Fruit fly (Drosophila melanogaster) whole organism, embryonic: Measurements from ENCODE around the gene Fit2.
A peak's percentile ranks its signal among the peaks of the same experiment; 100 is the strongest.

Experiments
- ATbp ChIP-seq: fragments of 200-800 bp; sonication (Bioruptor generic); optimal IDR thresholded peaks from 2 replicates; lab custom pipeline; 2017; ENCODE audit warnings: missing biosample characterization, mild to moderate bottlenecking, missing genetic modification characterization, missing genetic modification reagents
- B-H2 ChIP-seq: fragments of 200-800 bp; sonication (Bioruptor generic); optimal IDR thresholded peaks from 2 replicates; lab custom pipeline; 2018; ENCODE audit warnings: missing biosample characterization, mild to moderate bottlenecking, missing genetic modification characterization
- CG10274 ChIP-seq: fragments of 200-800 bp; sonication (Bioruptor generic); optimal IDR thresholded peaks from 3 replicates; lab custom pipeline; 2017; ENCODE audit warnings: missing biosample characterization, mild to moderate bottlenecking, missing genetic modification characterization
- CG10366 ChIP-seq: fragments of 200-800 bp; sonication (Bioruptor generic); IDR thresholded peaks from 2 replicates; pipeline ENCODE4 v1.3.6; 2022; ENCODE audit warnings: missing biosample characterization, missing genetic modification characterization
- CG10654 ChIP-seq: fragments of 200-800 bp; sonication (Bioruptor generic); optimal IDR thresholded peaks from 2 replicates; lab custom pipeline; 2016; ENCODE audit warnings: missing biosample characterization, missing genetic modification characterization
- CG11085 ChIP-seq: fragments of 200-800 bp; sonication (Bioruptor generic); IDR thresholded peaks from 2 replicates; pipeline ENCODE4 v1.3.6; 2022; ENCODE audit warnings: missing biosample characterization, missing genetic modification characterization
- CG11695 ChIP-seq: fragments of 200-800 bp; sonication (Bioruptor generic); IDR thresholded peaks from 3 replicates; pipeline ENCODE4 v1.3.6; 2022; ENCODE audit warnings: missing biosample characterization, missing genetic modification characterization
- CG12155 ChIP-seq: fragments of 200-800 bp; sonication (Bioruptor generic); optimal IDR thresholded peaks from 3 replicates; lab custom pipeline; 2016; ENCODE audit warnings: missing biosample characterization, missing genetic modification characterization
- CG14050 ChIP-seq: fragments of 200-800 bp; sonication (Bioruptor generic); IDR thresholded peaks from 3 replicates; pipeline ENCODE4 v1.3.6; 2022; ENCODE audit warnings: missing biosample characterization, missing genetic modification characterization
- CG15696 ChIP-seq: fragments of 200-800 bp; sonication (Bioruptor generic); optimal IDR thresholded peaks from 2 replicates; lab custom pipeline; 2019; ENCODE audit warnings: missing biosample characterization, mild to moderate bottlenecking, missing genetic modification characterization, moderate library complexity
- CG18599 ChIP-seq: fragments of 200-800 bp; sonication (Bioruptor generic); optimal IDR thresholded peaks from 3 replicates; lab custom pipeline; 2017; ENCODE audit warnings: missing biosample characterization, missing genetic modification characterization, mild to moderate bottlenecking, moderate library complexity, missing genetic modification reagents
- CG2129 ChIP-seq: fragments of 200-800 bp; sonication (Bioruptor generic); IDR thresholded peaks from 2 replicates; pipeline ENCODE4 v1.3.6; 2022; ENCODE audit warnings: missing biosample characterization, missing genetic modification characterization; ENCODE audit not compliant: partially characterized antibody
- CG32532 ChIP-seq: fragments of 200-800 bp; sonication (Bioruptor generic); IDR thresholded peaks from 2 replicates; pipeline ENCODE4 v1.3.6; 2022; ENCODE audit warnings: missing biosample characterization, missing genetic modification characterization
- CG32772 ChIP-seq: fragments of 200-800 bp; sonication (Bioruptor generic); IDR thresholded peaks from 2 replicates; pipeline ENCODE4 v1.3.6; 2022; ENCODE audit warnings: missing biosample characterization, missing genetic modification characterization
- CG4617 ChIP-seq: fragments of 200-800 bp; sonication (Bioruptor generic); optimal IDR thresholded peaks from 3 replicates; lab custom pipeline; 2016; ENCODE audit warnings: missing biosample characterization, missing genetic modification characterization, borderline replicate concordance
- CG6813 ChIP-seq: fragments of 200-800 bp; sonication (Bioruptor generic); optimal IDR thresholded peaks from 2 replicates; lab custom pipeline; 2017; ENCODE audit warnings: missing biosample characterization, missing genetic modification characterization, mild to moderate bottlenecking, moderate library complexity, missing genetic modification reagents
- CG7556 ChIP-seq: fragments of 200-800 bp; sonication (Bioruptor generic); optimal IDR thresholded peaks from 2 replicates; lab custom pipeline; 2017; ENCODE audit warnings: missing biosample characterization, mild to moderate bottlenecking, missing genetic modification characterization
- CG7928 ChIP-seq: fragments of 200-800 bp; sonication (Bioruptor generic); optimal IDR thresholded peaks from 2 replicates; lab custom pipeline; 2017; ENCODE audit warnings: missing biosample characterization, mild to moderate bottlenecking, missing genetic modification characterization
- CG7963 ChIP-seq: fragments of 200-800 bp; sonication (Bioruptor generic); IDR thresholded peaks from 3 replicates; pipeline ENCODE4 v1.3.6; 2022; ENCODE audit warnings: missing biosample characterization, missing genetic modification characterization; ENCODE audit not compliant: partially characterized antibody
- CG8944 ChIP-seq: fragments of 200-800 bp; sonication (Bioruptor generic); optimal IDR thresholded peaks from 3 replicates; lab custom pipeline; 2016; ENCODE audit warnings: missing biosample characterization, missing genetic modification characterization
- CG9609 ChIP-seq: fragments of 200-800 bp; sonication (Bioruptor generic); optimal IDR thresholded peaks from 3 replicates; lab custom pipeline; 2016; ENCODE audit warnings: missing biosample characterization, missing genetic modification characterization
- CTCF ChIP-seq: fragments of 200-800 bp; sonication (Bioruptor generic); optimal IDR thresholded peaks from 2 replicates; lab custom pipeline; 2017; ENCODE audit warnings: missing biosample characterization, mild to moderate bottlenecking, missing genetic modification characterization, moderate library complexity
- D ChIP-seq, 2 experiments: fragments of 200-800 bp in 1 of 2; fragments of >200 bp in 1 of 2; sonication (Bioruptor generic) in 1 of 2; optimal IDR thresholded peaks; 2 replicates in 1 of 2; 3 replicates in 1 of 2; lab custom pipeline; 2017; ENCODE audit warnings: mild to moderate bottlenecking in 1 of 2, missing biosample characterization in 1 of 2, missing genetic modification characterization in 1 of 2, missing genetic modification reagents in 1 of 2
- Deaf1 ChIP-seq: fragments of 200-800 bp; optimal IDR thresholded peaks from 3 replicates; lab custom pipeline; 2019; ENCODE audit warnings: missing biosample characterization, mild to moderate bottlenecking, missing genetic modification characterization, moderate library complexity
- Hey ChIP-seq: fragments of 200-800 bp; sonication (Bioruptor generic); optimal IDR thresholded peaks from 3 replicates; lab custom pipeline; 2018; ENCODE audit warnings: missing biosample characterization, mild to moderate bottlenecking, missing genetic modification characterization
- Hmx ChIP-seq: fragments of 200-800 bp; sonication (Bioruptor generic); optimal IDR thresholded peaks from 2 replicates; lab custom pipeline; 2016; ENCODE audit warnings: missing biosample characterization, missing genetic modification characterization
- Jarid2 ChIP-seq: fragments of 200-800 bp; sonication (Bioruptor generic); optimal IDR thresholded peaks from 3 replicates; lab custom pipeline; 2017; ENCODE audit warnings: mild to moderate bottlenecking, missing biosample characterization, missing genetic modification reagents, missing genetic modification characterization
- NK7.1 ChIP-seq: fragments of 200-800 bp; sonication (Bioruptor generic); optimal IDR thresholded peaks from 3 replicates; lab custom pipeline; 2016; ENCODE audit warnings: missing biosample characterization, missing genetic modification characterization
- Nf-YA ChIP-seq: fragments of 200-800 bp; sonication (Bioruptor generic); IDR thresholded peaks from 2 replicates; pipeline ENCODE4 v1.3.6; 2022; ENCODE audit warnings: missing biosample characterization, missing genetic modification characterization
- Oaz ChIP-seq: fragments of 200-800 bp; sonication (Bioruptor generic); IDR thresholded peaks from 2 replicates; pipeline ENCODE4 v1.3.6; 2022; ENCODE audit warnings: missing biosample characterization, missing genetic modification characterization
- PHDP ChIP-seq: fragments of 200-800 bp; sonication (Bioruptor generic); optimal IDR thresholded peaks from 3 replicates; lab custom pipeline; 2018; ENCODE audit warnings: missing biosample characterization, mild to moderate bottlenecking, missing genetic modification characterization, moderate library complexity
- Pdp1 ChIP-seq, 2 experiments: fragments of 200-800 bp; sonication (Bioruptor generic); optimal IDR thresholded peaks; 3 replicates each; lab custom pipeline; 2016; ENCODE audit warnings: missing biosample characterization in 2 of 2, missing genetic modification characterization in 2 of 2, mild to moderate bottlenecking in 1 of 2, moderate library complexity in 1 of 2
- Six4 ChIP-seq: fragments of 200-800 bp; sonication (Bioruptor generic); optimal IDR thresholded peaks from 2 replicates; lab custom pipeline; 2016; ENCODE audit warnings: missing biosample characterization, missing genetic modification characterization
- Ssrp ChIP-seq: fragments of 200-800 bp; sonication (Bioruptor generic); optimal IDR thresholded peaks from 2 replicates; lab custom pipeline; 2018; ENCODE audit warnings: missing biosample characterization, mild to moderate bottlenecking, missing genetic modification characterization, moderate library complexity
- Taf1 ChIP-seq: fragments of 200-800 bp; sonication (Bioruptor generic); IDR thresholded peaks from 2 replicates; pipeline ENCODE4 v1.3.6; 2022; ENCODE audit warnings: missing biosample characterization, missing genetic modification characterization
- bcd ChIP-seq: fragments of 200-800 bp; sonication (Bioruptor generic); optimal IDR thresholded peaks from 2 replicates; lab custom pipeline; 2017; ENCODE audit warnings: missing biosample characterization, mild to moderate bottlenecking, missing genetic modification characterization
- bigmax ChIP-seq: fragments of 200-800 bp; sonication (Bioruptor generic); optimal IDR thresholded peaks from 2 replicates; lab custom pipeline; 2018; ENCODE audit warnings: missing biosample characterization, mild to moderate bottlenecking, missing genetic modification characterization
- cad ChIP-seq: fragments of >200 bp; optimal IDR thresholded peaks from 2 replicates; lab custom pipeline; 2017; ENCODE audit warnings: missing biosample characterization, missing genetic modification characterization
- crc ChIP-seq: fragments of 200-800 bp; sonication (Bioruptor generic); optimal IDR thresholded peaks from 2 replicates; lab custom pipeline; 2016; ENCODE audit warnings: missing biosample characterization, missing genetic modification characterization
- dysf ChIP-seq: fragments of 200-800 bp; sonication (Bioruptor generic); IDR thresholded peaks from 3 replicates; pipeline ENCODE4 v1.3.6; 2022; ENCODE audit warnings: missing biosample characterization, missing genetic modification characterization
- en ChIP-seq: fragments of 200-800 bp; sonication (Bioruptor generic); optimal IDR thresholded peaks from 2 replicates; lab custom pipeline; 2016; ENCODE audit warnings: missing biosample characterization, missing genetic modification characterization
- fru ChIP-seq: fragments of >200 bp; optimal IDR thresholded peaks from 2 replicates; lab custom pipeline; 2017
- gsb-n ChIP-seq: fragments of 200-800 bp; sonication (Bioruptor generic); optimal IDR thresholded peaks from 3 replicates; lab custom pipeline; 2018; ENCODE audit warnings: missing biosample characterization, mild to moderate bottlenecking, missing genetic modification characterization
- kah ChIP-seq: fragments of 200-800 bp; sonication (Bioruptor generic); optimal IDR thresholded peaks from 2 replicates; lab custom pipeline; 2018; ENCODE audit warnings: missing biosample characterization, mild to moderate bottlenecking, missing genetic modification characterization
- ken ChIP-seq: fragments of 200-800 bp; sonication (Bioruptor generic); IDR thresholded peaks from 3 replicates; pipeline ENCODE4 v1.3.6; 2022; ENCODE audit warnings: missing biosample characterization, missing genetic modification characterization
- luna ChIP-seq: fragments of 200-800 bp; sonication (Bioruptor generic); optimal IDR thresholded peaks from 2 replicates; lab custom pipeline; 2016; ENCODE audit warnings: missing biosample characterization, missing genetic modification characterization
- nom ChIP-seq: fragments of 200-800 bp; sonication (Bioruptor generic); optimal IDR thresholded peaks from 2 replicates; lab custom pipeline; 2017; ENCODE audit warnings: missing biosample characterization, missing genetic modification characterization, mild to moderate bottlenecking, moderate library complexity, missing genetic modification reagents
- pb ChIP-seq: fragments of 200-800 bp; sonication (Bioruptor generic); optimal IDR thresholded peaks from 3 replicates; lab custom pipeline; 2016; ENCODE audit warnings: missing biosample characterization, missing genetic modification characterization
- sisA ChIP-seq: fragments of 200-800 bp; sonication (Bioruptor generic); IDR thresholded peaks from 2 replicates; pipeline ENCODE4 v1.3.6; 2022; ENCODE audit warnings: missing biosample characterization, missing genetic modification characterization
- slbo ChIP-seq: fragments of 200-800 bp; sonication (Bioruptor generic); IDR thresholded peaks from 2 replicates; pipeline ENCODE4 v1.3.6; 2022; ENCODE audit warnings: missing biosample characterization, missing genetic modification characterization
- unpg ChIP-seq: fragments of 200-800 bp; sonication (Bioruptor generic); optimal IDR thresholded peaks from 3 replicates; lab custom pipeline; 2018; ENCODE audit warnings: missing biosample characterization, mild to moderate bottlenecking, missing genetic modification characterization, moderate library complexity
- zf30C ChIP-seq: fragments of 200-800 bp; sonication (Bioruptor generic); optimal IDR thresholded peaks from 3 replicates; lab custom pipeline; 2018; ENCODE audit warnings: missing biosample characterization, mild to moderate bottlenecking, missing genetic modification characterization

The Fit2 gene

dm6 chr3L:17001055-17001454, 23.1 kb upstream of the Fit2 start (continued):
- TF ChIP-seq CG15696 (tag; lab: Kevin White, UChicago) (no peak), bcd (GFP tag; lab: Kevin White, UChicago) (no peak), Ssrp (tag; lab: Kevin White, UChicago) (no peak), CTCF (GFP tag; lab: Kevin White, UChicago) (no peak), ATbp (GFP tag; lab: Kevin White, UChicago) (no peak), Deaf1 (tag; lab: Kevin White, UChicago) (no peak), CG10274 (GFP tag; lab: Kevin White, UChicago) (no peak), Nf-YA (GFP tag; lab: Robert Waterston, UW) (no peak), Pdp1 (GFP tag; optimal IDR thresholded peaks at IDR 0.05; lab: Kevin White, UChicago) (peak in 1 of 2 experiments; percentile 35), dysf (GFP tag; lab: Robert Waterston, UW) (no peak), en (no peak), PHDP (peak; percentile 42), CG4617 (GFP tag; lab: Kevin White, UChicago) (no peak), CG7963 (GFP tag; lab: Robert Waterston, UW) (no peak), D (optimal IDR thresholded peaks at IDR 0.05; lab: Kevin White, UChicago) (no peak), D (GFP tag; optimal IDR thresholded peaks at IDR 0.05; lab: Kevin White, UChicago) (no peak), CG7556 (no peak), gsb-n (no peak), CG11085 (GFP tag; lab: Robert Waterston, UW) (no peak), CG11695 (GFP tag; lab: Robert Waterston, UW) (no peak), CG10366 (no peak), fru (lab: Kevin White, UChicago) (no peak), crc (no peak), CG10654 (GFP tag; lab: Kevin White, UChicago) (no peak), Hey (tag; lab: Kevin White, UChicago) (peak; percentile 20), CG7928 (GFP tag; lab: Kevin White, UChicago) (no peak), CG12155 (GFP tag; lab: Kevin White, UChicago) (no peak), nom (peak; percentile 12), sisA (no peak), NK7.1 (GFP tag; lab: Kevin White, UChicago) (no peak), Jarid2 (no peak), CG18599 (no peak), CG9609 (GFP tag; lab: Kevin White, UChicago) (no peak), CG14050 (GFP tag; lab: Robert Waterston, UW) (peak; percentile 8; the same call in 1 of the 3 replicates), Six4 (no peak), B-H2 (GFP tag; lab: Kevin White, UChicago) (peak; percentile 73), Taf1 (GFP tag; lab: Robert Waterston, UW) (no peak), CG2129 (GFP tag; lab: Robert Waterston, UW) (no peak), cad (GFP tag; lab: Kevin White, UChicago) (no peak), bigmax (GFP tag; lab: Kevin White, UChicago) (no peak), Oaz (GFP tag; lab: Robert Waterston, UW) (no peak), Hmx (no peak), CG32772 (GFP tag; lab: Robert Waterston, UW) (peak; percentile 57; the same call in 1 of the 2 replicates), pb (no peak), ken (GFP tag; lab: Robert Waterston, UW) (no peak), CG32532 (GFP tag; lab: Robert Waterston, UW) (peak; percentile 53; the same call in 1 of the 2 replicates), unpg (GFP tag; lab: Kevin White, UChicago) (peak; percentile 26), zf30C (GFP tag; lab: Kevin White, UChicago) (no peak), CG6813 (GFP tag; lab: Kevin White, UChicago) (no peak), slbo (0 out of 2 replicates have a peak, but pooled peaks have one; percentile 31), CG8944 (GFP tag; lab: Kevin White, UChicago) (no peak), luna (GFP tag; lab: Kevin White, UChicago) (no peak), kah (GFP tag; lab: Kevin White, UChicago) (no peak)
